Fruit fly (Drosophila melanogaster) whole organism, wandering third instar larva: ENCODE data around the gene CG10347.

ENCODE experiments used
- CG32264 ChIP-seq: fragments of 200-800 bp; sonication (Bioruptor generic); optimal IDR thresholded peaks from 2 replicates; lab custom pipeline; 2016; ENCODE audit warnings: missing biosample characterization, missing genetic modification characterization
- Dfd ChIP-seq: fragments of >200 bp; optimal IDR thresholded peaks from 2 replicates; lab custom pipeline; 2017; ENCODE audit warnings: missing biosample characterization, missing genetic modification characterization
- Dif ChIP-seq: fragments of 200-275, 200-300 bp; sonication (Bioruptor generic); optimal IDR thresholded peaks from 2 replicates; lab custom pipeline; 2018; ENCODE audit warnings: missing biosample characterization, missing genetic modification characterization; ENCODE audit not compliant: partially characterized antibody
- h ChIP-seq: fragments of 200-800 bp; sonication (Bioruptor generic); optimal IDR thresholded peaks from 3 replicates; lab custom pipeline; 2016; ENCODE audit warnings: missing biosample characterization, mild to moderate bottlenecking, missing genetic modification characterization
- psq ChIP-seq: fragments of 200-800 bp; sonication (Bioruptor generic); optimal IDR thresholded peaks from 3 replicates; lab custom pipeline; 2017; ENCODE audit warnings: missing biosample characterization, mild to moderate bottlenecking, missing genetic modification characterization, moderate library complexity
- woc ChIP-seq: sonication (Bioruptor generic); optimal IDR thresholded peaks from 2 replicates; lab custom pipeline; 2016; ENCODE audit warnings: missing biosample characterization, mild to moderate bottlenecking, missing genetic modification characterization

dm6 chrX:11884134-11884533 lies 29.4 kb upstream of the CG10347 start:
- no peak for TF ChIP-seq woc (GFP tag; lab: Kevin White, UChicago)
- TF ChIP-seq psq (GFP tag; lab: Kevin White, UChicago): no peak
- no peak for TF ChIP-seq h (GFP tag; lab: Kevin White, UChicago)
- no peak for TF ChIP-seq Dif (GFP tag; lab: Kevin White, UChicago)
- TF ChIP-seq Dfd: no peak
- TF ChIP-seq CG32264 (GFP tag; lab: Kevin White, UChicago): no peak
